Worm (Caenorhabditis elegans): ENCODE results near the gene F14H8.5.
A peak's percentile ranks its signal among the peaks of the same experiment; 100 is the strongest.

Gene F14H8.5

ce11 chrV:15000055-15000704, 20.7 kb upstream of the F14H8.5 start, which contains the start of gene rps-16:
Gene rps-16, minus strand, starts transcription at chrV:15000541.
- no peak for TF ChIP-seq ceh-39 (tag; optimal IDR thresholded peaks at IDR 0.05)
- no peak for TF ChIP-seq snpc-4 (tag; optimal IDR thresholded peaks at IDR 0.05)
- TF ChIP-seq ham-2 (GFP tag; optimal IDR thresholded peaks at IDR 0.05): no peak
- TF ChIP-seq nhr-28 (tag; optimal IDR thresholded peaks at IDR 0.05): no peak
- TF ChIP-seq unc-62 (GFP tag; optimal IDR thresholded peaks at IDR 0.05): no peak

DNA sequence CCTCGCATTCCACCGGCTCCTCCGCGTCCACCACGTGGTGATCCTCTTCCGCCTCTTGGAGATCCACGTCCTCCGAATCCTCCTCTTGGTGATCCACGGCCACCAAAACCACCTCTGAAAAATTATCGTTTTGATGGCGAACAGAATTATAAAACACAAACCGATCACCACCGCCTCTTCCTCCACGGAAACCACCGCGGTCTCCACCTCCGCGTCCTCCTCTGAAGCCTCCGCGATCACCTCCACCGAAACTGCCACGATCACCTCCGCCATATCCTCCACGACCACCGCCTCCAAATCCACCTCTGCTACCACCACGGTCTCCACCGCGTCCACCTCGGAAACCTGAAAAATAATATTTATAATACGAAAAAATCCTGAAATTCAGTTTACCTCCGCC, 19.3 kb upstream of the F14H8.5 start:
- TF ChIP-seq lin-13 (tag; optimal IDR thresholded peaks at IDR 0.05): no peak
- TF ChIP-seq nhr-12 (tag; optimal IDR thresholded peaks at IDR 0.05): no peak
- no peak for TF ChIP-seq nhr-76 (tag; optimal IDR thresholded peaks at IDR 0.05)
- TF ChIP-seq sem-2 (GFP tag; optimal IDR thresholded peaks at IDR 0.05): no peak
- TF ChIP-seq unc-62 (GFP tag; optimal IDR thresholded peaks at IDR 0.05): no peak
- peak; percentile 6 for TF ChIP-seq drap-1 (GFP tag; optimal IDR thresholded peaks at IDR 0.05)
- no peak for TF ChIP-seq M03D4.4 (tag; optimal IDR thresholded peaks at IDR 0.05)
- TF ChIP-seq mep-1 (tag; optimal IDR thresholded peaks at IDR 0.05): no peak

ce11 chrV:15002184-15002690, 18.6 kb upstream of the F14H8.5 start, which contains the start of the genes fib-1 and mut-15:
Gene fib-1, minus strand, starts transcription at chrV:15002223.
Gene mut-15, plus strand, starts transcription at chrV:15002543.
- TF ChIP-seq flh-1 (GFP tag; optimal IDR thresholded peaks at IDR 0.05): no peak
- peak; percentile 83 for TF ChIP-seq pha-4 (tag; optimal IDR thresholded peaks at IDR 0.05)
- no peak for TF ChIP-seq snpc-4 (tag; optimal IDR thresholded peaks at IDR 0.05)
- TF ChIP-seq elt-1 (tag; optimal IDR thresholded peaks at IDR 0.05; ENCODE audit: borderline replicate concordance, insufficient read depth): no peak
- TF ChIP-seq ham-2 (GFP tag; optimal IDR thresholded peaks at IDR 0.05): peak; percentile 15
- TF ChIP-seq unc-62 (GFP tag; optimal IDR thresholded peaks at IDR 0.05): peak; percentile 4
- TF ChIP-seq lin-13 (tag; optimal IDR thresholded peaks at IDR 0.05): peak; percentile 93
- peak; percentile 9 for TF ChIP-seq nhr-28 (tag; optimal IDR thresholded peaks at IDR 0.05)
- TF ChIP-seq mls-2 (tag; optimal IDR thresholded peaks at IDR 0.05): peak; percentile 80
- peak; percentile 93 for TF ChIP-seq nhr-237 (tag; optimal IDR thresholded peaks at IDR 0.05)
- peak; percentile 11 for TF ChIP-seq elt-3 (tag; optimal IDR thresholded peaks at IDR 0.05)
- peak; percentile 37 for TF ChIP-seq nhr-2 (tag; optimal IDR thresholded peaks at IDR 0.05)
- TF ChIP-seq sptf-1 (tag; optimal IDR thresholded peaks at IDR 0.05): peak; percentile 86
- TF ChIP-seq ceh-39 (tag; optimal IDR thresholded peaks at IDR 0.05): peak; percentile 96
- peak; percentile 32 for TF ChIP-seq bed-3 (GFP tag; optimal IDR thresholded peaks at IDR 0.05)
- TF ChIP-seq unc-120 (tag; optimal IDR thresholded peaks at IDR 0.05; ENCODE audit: poor library complexity, severe bottlenecking): peak; percentile 94
- TF ChIP-seq drap-1 (GFP tag; optimal IDR thresholded peaks at IDR 0.05): peak; percentile 92
- no peak for TF ChIP-seq sem-2 (GFP tag; optimal IDR thresholded peaks at IDR 0.05)
- TF ChIP-seq lsy-2 (tag; optimal IDR thresholded peaks at IDR 0.05): peak; percentile 95
- no peak for TF ChIP-seq unc-39 (tag; optimal IDR thresholded peaks at IDR 0.05)
- peak; percentile 21 for TF ChIP-seq tbx-8 (GFP tag; optimal IDR thresholded peaks at IDR 0.05)
- peak; percentile 40 for TF ChIP-seq cnd-1 (tag; optimal IDR thresholded peaks at IDR 0.05)
- TF ChIP-seq M03D4.4 (tag; optimal IDR thresholded peaks at IDR 0.05): no peak
- peak; percentile 95 for TF ChIP-seq mep-1 (tag; optimal IDR thresholded peaks at IDR 0.05)
- TF ChIP-seq blmp-1 (tag; optimal IDR thresholded peaks at IDR 0.05): no peak
- TF ChIP-seq hlh-1 (tag; optimal IDR thresholded peaks at IDR 0.05): no peak
- TF ChIP-seq ceh-83 (GFP tag; optimal IDR thresholded peaks at IDR 0.05): peak; percentile 51

ce11 chrV:15004800-15005199, 16.0 kb upstream of the F14H8.5 start, which contains the start of gene hrde-2:
Gene hrde-2, plus strand, starts transcription at chrV:15005100.
- no peak for TF ChIP-seq mep-1 (tag; optimal IDR thresholded peaks at IDR 0.05)
- no peak for TF ChIP-seq unc-120 (tag; optimal IDR thresholded peaks at IDR 0.05; ENCODE audit: poor library complexity, severe bottlenecking)

DNA sequence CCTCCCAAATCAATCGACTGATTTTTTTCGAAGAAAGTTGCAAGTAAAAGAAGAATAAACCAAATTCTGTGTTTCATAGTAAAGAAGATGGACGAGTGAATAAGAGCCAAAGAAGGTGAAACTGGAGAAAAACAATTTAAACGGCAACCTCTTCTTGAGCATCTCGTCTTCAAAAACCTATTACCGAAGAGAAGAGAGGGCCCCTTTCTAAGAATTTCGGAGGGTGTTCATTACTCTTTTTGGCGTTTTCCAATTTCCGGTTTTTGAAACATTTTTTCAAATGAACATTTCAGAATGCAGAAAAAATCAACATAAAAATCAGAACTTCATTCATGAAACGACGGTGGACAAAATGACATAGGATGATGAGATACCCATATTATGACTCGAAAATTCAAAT, 9.3 kb upstream of the F14H8.5 start, which contains the start of gene nmr-2:
nmr-2 (minus strand) TSS at position 101 of the 400 bp plus-strand sequence.
- TF ChIP-seq nhr-2 (tag; optimal IDR thresholded peaks at IDR 0.05) (no peak), nhr-76 (tag; optimal IDR thresholded peaks at IDR 0.05) (no peak), flh-1 (GFP tag; optimal IDR thresholded peaks at IDR 0.05) (no peak), mep-1 (tag; optimal IDR thresholded peaks at IDR 0.05) (no peak), sem-2 (GFP tag; optimal IDR thresholded peaks at IDR 0.05) (no peak), nhr-237 (tag; optimal IDR thresholded peaks at IDR 0.05) (no peak), sptf-1 (tag; optimal IDR thresholded peaks at IDR 0.05) (no peak), hlh-1 (tag; optimal IDR thresholded peaks at IDR 0.05) (no peak), cnd-1 (tag; optimal IDR thresholded peaks at IDR 0.05) (no peak)
